Fruit fly (Drosophila melanogaster): ENCODE measurements around the gene Acsf2.

Acsf2 gene

dm6 chr2L:5296672-5297288 is 45.3 kb downstream of the Acsf2 start (continued):
- TF ChIP-seq Xbp1 (GFP tag; optimal IDR thresholded peaks at IDR 0.05) (no peak), row (GFP tag; IDR thresholded peaks at IDR 0.05) (no peak), cas (GFP tag; IDR thresholded peaks at IDR 0.05) (no peak), gt (GFP tag; IDR thresholded peaks at IDR 0.05) (no peak), twi (tag; optimal IDR thresholded peaks at IDR 0.05) (no peak), fru (optimal IDR thresholded peaks at IDR 0.05) (no peak), tgo (GFP tag; IDR thresholded peaks at IDR 0.05) (no peak), CG6813 (GFP tag; optimal IDR thresholded peaks at IDR 0.05) (no peak), peb (GFP tag; IDR thresholded peaks at IDR 0.05) (no peak), CG10979 (tag; optimal IDR thresholded peaks at IDR 0.05) (peak; percentile 75), scrt (GFP tag; optimal IDR thresholded peaks at IDR 0.05) (no peak), Blimp-1 (GFP tag; optimal IDR thresholded peaks at IDR 0.05) (peak; percentile 72), CG13123 (GFP tag; optimal IDR thresholded peaks at IDR 0.05) (no peak), Med (GFP tag) (peak; percentile 46), CG6654 (GFP tag; optimal IDR thresholded peaks at IDR 0.05) (peak; percentile 29), CG3838 (GFP tag; optimal IDR thresholded peaks at IDR 0.05) (no peak), CG7786 (GFP tag; optimal IDR thresholded peaks at IDR 0.05) (no peak), lmd (GFP tag; IDR thresholded peaks at IDR 0.05) (no peak), hbn (GFP tag; IDR thresholded peaks at IDR 0.05; ENCODE audit: partially characterized antibody) (no peak), Aef1 (GFP tag; IDR thresholded peaks at IDR 0.05) (no peak), Lhr (GFP tag; optimal IDR thresholded peaks at IDR 0.05) (peak; percentile 13), Sry-δ (GFP tag; optimal IDR thresholded peaks at IDR 0.05) (no peak), CG11398 (GFP tag; optimal IDR thresholded peaks at IDR 0.05) (no peak), ssp (GFP tag; IDR thresholded peaks at IDR 0.05) (no peak), cad (GFP tag; optimal IDR thresholded peaks at IDR 0.05) (no peak), CG2202 (tag; optimal IDR thresholded peaks at IDR 0.05) (peak; percentile 42), CG17359 (tag; optimal IDR thresholded peaks at IDR 0.05) (no peak), CG14014 (GFP tag; IDR thresholded peaks at IDR 0.05) (no peak), CG1603 (tag; optimal IDR thresholded peaks at IDR 0.05) (peak; percentile 14), ara (GFP tag; IDR thresholded peaks at IDR 0.05) (no peak), prd (optimal IDR thresholded peaks at IDR 0.05) (no peak), prd (GFP tag; IDR thresholded peaks at IDR 0.05) (no peak), CG6689 (GFP tag; IDR thresholded peaks at IDR 0.05) (no peak), TFAM (GFP tag; optimal IDR thresholded peaks at IDR 0.05) (no peak), Ets65A (GFP tag) (no peak), emc (GFP tag; optimal IDR thresholded peaks at IDR 0.05) (no peak), CG8924 (tag; optimal IDR thresholded peaks at IDR 0.05) (peak; percentile 20), CrebB (tag; optimal IDR thresholded peaks at IDR 0.05) (no peak), lola (GFP tag; optimal IDR thresholded peaks at IDR 0.05) (peak in 1 of 3 experiments; percentile 61), B-H2 (GFP tag; optimal IDR thresholded peaks at IDR 0.05) (no peak), CG6175 (GFP tag; IDR thresholded peaks at IDR 0.05) (peak; percentile 96), CG13296 (GFP tag; optimal IDR thresholded peaks at IDR 0.05) (no peak), CG34224 (GFP tag; IDR thresholded peaks at IDR 0.05; ENCODE audit: partially characterized antibody) (no peak), Optix (GFP tag; IDR thresholded peaks at IDR 0.05) (no peak), Nf-YA (GFP tag; IDR thresholded peaks at IDR 0.05) (no peak), CG3726 (GFP tag; IDR thresholded peaks at IDR 0.05) (no peak), CG4820 (GFP tag; optimal IDR thresholded peaks at IDR 0.05) (peak; percentile 38), CG7556 (GFP tag; optimal IDR thresholded peaks at IDR 0.05) (no peak), CG1602 (GFP tag; optimal IDR thresholded peaks at IDR 0.05) (peak; percentile 8), CG8388 (GFP tag; optimal IDR thresholded peaks at IDR 0.05) (peak; percentile 26), az2 (GFP tag; optimal IDR thresholded peaks at IDR 0.05) (peak; percentile 50), CG10209 (GFP tag; optimal IDR thresholded peaks at IDR 0.05) (peak; percentile 10)

Data from whole organism, embryonic.